Worm (Caenorhabditis elegans): ENCODE results near the gene M03A8.3.

The M03A8.3 gene

ce11 chrX:6799776-6800175 lies at the start of gene M03A8.3:
M03A8.3 (plus strand) TSS chrX:6800053.
- no peak for TF ChIP-seq hpl-2 (GFP tag; optimal IDR thresholded peaks at IDR 0.05)
- no peak for TF ChIP-seq efl-1 (optimal IDR thresholded peaks at IDR 0.05)
- TF ChIP-seq efl-1 (GFP tag; optimal IDR thresholded peaks at IDR 0.05 in 1 of 2): peak in 1 of 2 experiments; percentile 74

DNA sequence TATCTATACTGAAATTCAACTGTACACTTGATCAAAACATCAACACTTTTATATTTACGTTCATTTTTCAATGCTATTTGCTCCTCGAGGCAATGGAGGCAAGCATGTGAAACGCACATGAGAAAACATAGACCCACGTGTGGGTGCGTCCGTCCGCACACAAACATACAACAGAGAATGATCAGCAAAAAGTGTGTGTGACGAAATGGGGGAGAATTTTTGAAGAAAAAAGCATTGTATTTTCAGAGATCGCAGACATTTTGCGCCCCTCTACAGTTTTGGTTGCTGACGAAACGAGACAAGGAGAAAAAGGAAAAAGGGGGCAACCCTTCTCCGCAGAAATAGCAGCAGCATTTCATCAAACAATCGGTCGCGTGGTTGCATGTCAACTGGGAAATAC lies 49.7 kb upstream of the M03A8.3 start:
- TF ChIP-seq aly-2 (tag; optimal IDR thresholded peaks at IDR 0.05) (no peak), swsn-7 (tag; optimal IDR thresholded peaks at IDR 0.05) (peak; percentile 90), tbx-2 (tag; optimal IDR thresholded peaks at IDR 0.05) (peak; percentile 93), C04F5.9 (tag; optimal IDR thresholded peaks at IDR 0.05) (no peak), lsy-2 (tag; optimal IDR thresholded peaks at IDR 0.05) (peak; percentile 66 to 88), blmp-1 (tag; optimal IDR thresholded peaks at IDR 0.05) (peak; percentile 91), nhr-47 (tag; optimal IDR thresholded peaks at IDR 0.05) (peak; percentile 87), zag-1 (tag; optimal IDR thresholded peaks at IDR 0.05) (no peak), dsc-1 (tag; optimal IDR thresholded peaks at IDR 0.05) (peak; percentile 34), ceh-8 (GFP tag; optimal IDR thresholded peaks at IDR 0.05) (peak; percentile 42), unc-30 (tag; optimal IDR thresholded peaks at IDR 0.05) (no peak), hlh-17 (GFP tag; optimal IDR thresholded peaks at IDR 0.05; ENCODE audit: borderline replicate concordance) (no peak), sox-4 (tag; optimal IDR thresholded peaks at IDR 0.05) (peak; percentile 69), lin-13 (GFP tag; optimal IDR thresholded peaks at IDR 0.05) (peak; percentile 62), pax-3 (tag; optimal IDR thresholded peaks at IDR 0.05) (no peak), nhr-85 (tag) (peak; percentile 100), fos-1 (tag; optimal IDR thresholded peaks at IDR 0.05) (peak; percentile 75), nhr-28 (tag; optimal IDR thresholded peaks at IDR 0.05) (peak; percentile 20), egl-27 (tag; optimal IDR thresholded peaks at IDR 0.05) (peak; percentile 91 to 92), ets-5 (GFP tag; IDR thresholded peaks at IDR 0.05) (no peak), fkh-4 (tag; optimal IDR thresholded peaks at IDR 0.05; ENCODE audit: borderline replicate concordance) (no peak), nhr-77 (tag; optimal IDR thresholded peaks at IDR 0.05) (peak; percentile 93), C16A3.4 (tag; optimal IDR thresholded peaks at IDR 0.05) (peak; percentile 84), nhr-237 (tag; optimal IDR thresholded peaks at IDR 0.05) (peak; percentile 51), irx-1 (tag; optimal IDR thresholded peaks at IDR 0.05) (peak; percentile 89), nhr-71 (tag; optimal IDR thresholded peaks at IDR 0.05) (peak; percentile 98), unc-62 (GFP tag; optimal IDR thresholded peaks at IDR 0.05) (no peak), lin-14 (GFP tag; optimal IDR thresholded peaks at IDR 0.05) (peak; percentile 98), unc-86 (tag; optimal IDR thresholded peaks at IDR 0.05) (peak; percentile 6), hlh-4 (tag; optimal IDR thresholded peaks at IDR 0.05) (no peak), sup-37 (GFP tag; optimal IDR thresholded peaks at IDR 0.05) (peak; percentile 71), hpl-2 (GFP tag; optimal IDR thresholded peaks at IDR 0.05) (peak; percentile 73), egl-13 (tag; optimal IDR thresholded peaks at IDR 0.05) (peak; percentile 24), isw-1 (GFP tag; IDR thresholded peaks at IDR 0.05) (no peak; the same call in 1 of the 2 replicates), nhr-84 (tag; optimal IDR thresholded peaks at IDR 0.05) (no peak), unc-98 (GFP tag; IDR thresholded peaks at IDR 0.05) (no peak), fkh-8 (tag; optimal IDR thresholded peaks at IDR 0.05) (peak; percentile 2), dpl-1 (GFP tag; optimal IDR thresholded peaks at IDR 0.05) (peak; percentile 37 to 60 (median 58)), alr-1 (tag; optimal IDR thresholded peaks at IDR 0.05; ENCODE audit: borderline replicate concordance) (no peak), mdl-1 (tag; optimal IDR thresholded peaks at IDR 0.05) (peak in 1 of 2 experiments; percentile 99), pqm-1 (tag; optimal IDR thresholded peaks at IDR 0.05) (no peak), ceh-90 (tag; optimal IDR thresholded peaks at IDR 0.05) (no peak), mef-2 (tag; optimal IDR thresholded peaks at IDR 0.05) (peak; percentile 26), tlp-1 (tag; optimal IDR thresholded peaks at IDR 0.05) (no peak), ztf-11 (tag; optimal IDR thresholded peaks at IDR 0.05) (no peak), lin-39 (tag; optimal IDR thresholded peaks at IDR 0.05) (no peak), Y116A8C.19 (tag; optimal IDR thresholded peaks at IDR 0.05; ENCODE audit: borderline replicate concordance) (no peak), nhr-11 (tag; optimal IDR thresholded peaks at IDR 0.05) (peak; percentile 14), ces-1 (GFP tag; optimal IDR thresholded peaks at IDR 0.05) (no peak), elt-3 (tag; optimal IDR thresholded peaks at IDR 0.05) (peak in 4 of 6 experiments; percentile 36 to 93 (median 76))
